ENCODE assay signal across 2 fruit fly cellular contexts in genomic region chrX:15731968-15732367, dm6.
TF ChIP-seq lines count a peak whose summit lies in the region.

Gene CG8191, plus strand, starts transcription at chrX:15732178.

- TF ChIP-seq CTCF in whole organism, embryonic (GFP tag; optimal IDR thresholded peaks at IDR 0.05; lab: Kevin White, UChicago) = no peak

TF ChIP-seq in whole organism, adult, 20 proteins besides CTCF, POLR2A, EP300 and RAD21:
- TF ChIP-seq CG11617 (GFP tag; optimal IDR thresholded peaks at IDR 0.05; lab: Kevin White, UChicago) (no peak), CG1620 (GFP tag; optimal IDR thresholded peaks at IDR 0.05; lab: Kevin White, UChicago) (no peak), cic (GFP tag; optimal IDR thresholded peaks at IDR 0.05; lab: Kevin White, UChicago) (no peak), tj (GFP tag; optimal IDR thresholded peaks at IDR 0.05; lab: Kevin White, UChicago) (no peak), bab1 (GFP tag; optimal IDR thresholded peaks at IDR 0.05; lab: Kevin White, UChicago) (peak; percentile 57)

TF ChIP-seq in whole organism, embryonic, 481 proteins besides CTCF, POLR2A, EP300 and RAD21 (continues in another document):
- no peak for TF ChIP-seq pfk (GFP tag; optimal IDR thresholded peaks at IDR 0.05; lab: Kevin White, UChicago)
- TF ChIP-seq CG34224 (GFP tag; IDR thresholded peaks at IDR 0.05; lab: Robert Waterston, UW; ENCODE audit: partially characterized antibody) = peak; percentile 80
- TF ChIP-seq stc (GFP tag; IDR thresholded peaks at IDR 0.05; lab: Robert Waterston, UW) = no peak
- peak; percentile 72 for TF ChIP-seq CG2116 (GFP tag; optimal IDR thresholded peaks at IDR 0.05; lab: Kevin White, UChicago)
- no peak for TF ChIP-seq CG32767 (GFP tag; IDR thresholded peaks at IDR 0.05; lab: Robert Waterston, UW)
- no peak for TF ChIP-seq chn (GFP tag; optimal IDR thresholded peaks at IDR 0.05; lab: Kevin White, UChicago)
- no peak for TF ChIP-seq onecut (GFP tag; IDR thresholded peaks at IDR 0.05; lab: Robert Waterston, UW)
- TF ChIP-seq tll (GFP tag; optimal IDR thresholded peaks at IDR 0.05; lab: Kevin White, UChicago) = no peak
- TF ChIP-seq CG14965 (GFP tag; optimal IDR thresholded peaks at IDR 0.05; lab: Kevin White, UChicago; ENCODE audit: borderline replicate concordance) = no peak
- no peak for TF ChIP-seq da (GFP tag; optimal IDR thresholded peaks at IDR 0.05; lab: Kevin White, UChicago)
- no peak for TF ChIP-seq CG18262 (tag; optimal IDR thresholded peaks at IDR 0.05; lab: Kevin White, UChicago)
- no peak for TF ChIP-seq CG6175 (GFP tag; IDR thresholded peaks at IDR 0.05; lab: Robert Waterston, UW)
- TF ChIP-seq sr (GFP tag; IDR thresholded peaks at IDR 0.05; lab: Robert Waterston, UW) = no peak
- no peak for TF ChIP-seq Asciz (GFP tag; optimal IDR thresholded peaks at IDR 0.05; lab: Kevin White, UChicago)
- TF ChIP-seq Drgx (GFP tag; IDR thresholded peaks at IDR 0.05; lab: Robert Waterston, UW) = no peak
- TF ChIP-seq fd3F (GFP tag; optimal IDR thresholded peaks at IDR 0.05; lab: Kevin White, UChicago) = no peak
- no peak for TF ChIP-seq CG4617 (GFP tag; optimal IDR thresholded peaks at IDR 0.05; lab: Kevin White, UChicago; ENCODE audit: borderline replicate concordance)
- TF ChIP-seq Elba2 (GFP tag; optimal IDR thresholded peaks at IDR 0.05; lab: Kevin White, UChicago) = no peak
- TF ChIP-seq HLHmδ (GFP tag; optimal IDR thresholded peaks at IDR 0.05; lab: Kevin White, UChicago) = no peak
- TF ChIP-seq MTF-1 (GFP tag; optimal IDR thresholded peaks at IDR 0.05; lab: Kevin White, UChicago; ENCODE audit: borderline replicate concordance) = no peak
- peak; percentile 38; the same call in 2 of the 3 replicates for TF ChIP-seq CG14860 (GFP tag; IDR thresholded peaks at IDR 0.05; lab: Robert Waterston, UW; ENCODE audit: partially characterized antibody)
- no peak for TF ChIP-seq D (optimal IDR thresholded peaks at IDR 0.05; lab: Kevin White, UChicago)
- TF ChIP-seq D (GFP tag; optimal IDR thresholded peaks at IDR 0.05; lab: Kevin White, UChicago) = no peak
- no peak for TF ChIP-seq HmgZ (tag; optimal IDR thresholded peaks at IDR 0.05; lab: Kevin White, UChicago)
- no peak for TF ChIP-seq PHDP (tag; optimal IDR thresholded peaks at IDR 0.05; lab: Kevin White, UChicago)
- peak; percentile 62 for TF ChIP-seq sna (GFP tag; IDR thresholded peaks at IDR 0.05; lab: Robert Waterston, UW; ENCODE audit: partially characterized antibody)
- no peak for TF ChIP-seq Doc2 (GFP tag; IDR thresholded peaks at IDR 0.05; lab: Robert Waterston, UW)
- TF ChIP-seq CG14441 (GFP tag; IDR thresholded peaks at IDR 0.05; lab: Robert Waterston, UW) = no peak
- TF ChIP-seq CG16779 (GFP tag; IDR thresholded peaks at IDR 0.05; lab: Robert Waterston, UW) = no peak
- TF ChIP-seq CG2889 (GFP tag; IDR thresholded peaks at IDR 0.05; lab: Robert Waterston, UW) = no peak
- TF ChIP-seq Deaf1 (tag; optimal IDR thresholded peaks at IDR 0.05; lab: Kevin White, UChicago) = no peak
- no peak for TF ChIP-seq nmo (GFP tag; optimal IDR thresholded peaks at IDR 0.05; lab: Kevin White, UChicago)
- TF ChIP-seq CG6791 (GFP tag; IDR thresholded peaks at IDR 0.05; lab: Robert Waterston, UW; ENCODE audit: partially characterized antibody) = peak; percentile 86
- TF ChIP-seq Hmx (GFP tag; optimal IDR thresholded peaks at IDR 0.05; lab: Kevin White, UChicago) = no peak
- no peak for TF ChIP-seq CG10209 (GFP tag; optimal IDR thresholded peaks at IDR 0.05; lab: Kevin White, UChicago)
- no peak for TF ChIP-seq CG3726 (GFP tag; IDR thresholded peaks at IDR 0.05; lab: Robert Waterston, UW)
- TF ChIP-seq Dp (GFP tag; optimal IDR thresholded peaks at IDR 0.05; lab: Kevin White, UChicago) = peak; percentile 85
- no peak for TF ChIP-seq CG31388 (GFP tag; optimal IDR thresholded peaks at IDR 0.05; lab: Kevin White, UChicago)
- no peak for TF ChIP-seq E2f1 (GFP tag; IDR thresholded peaks at IDR 0.05; lab: Robert Waterston, UW)
- TF ChIP-seq Dfd (GFP tag; optimal IDR thresholded peaks at IDR 0.05; lab: Kevin White, UChicago) = no peak
- TF ChIP-seq CG34422 (GFP tag; IDR thresholded peaks at IDR 0.05; lab: Robert Waterston, UW) = no peak; the same call in 2 of the 3 replicates
- peak; percentile 90; the same call in 3 of the 4 replicates for TF ChIP-seq chinmo (GFP tag; IDR thresholded peaks at IDR 0.05; lab: Robert Waterston, UW; ENCODE audit: partially characterized antibody)
- no peak for TF ChIP-seq Meics (GFP tag; optimal IDR thresholded peaks at IDR 0.05; lab: Kevin White, UChicago)
- TF ChIP-seq B-H2 (GFP tag; optimal IDR thresholded peaks at IDR 0.05; lab: Kevin White, UChicago) = no peak
- TF ChIP-seq eyg (GFP tag; optimal IDR thresholded peaks at IDR 0.05; lab: Kevin White, UChicago) = no peak
- no peak for TF ChIP-seq jumu (GFP tag; optimal IDR thresholded peaks at IDR 0.05; lab: Kevin White, UChicago)
- TF ChIP-seq CG7963 (GFP tag; IDR thresholded peaks at IDR 0.05; lab: Robert Waterston, UW; ENCODE audit: partially characterized antibody) = peak; percentile 61; the same call in 1 of the 3 replicates
- no peak for TF ChIP-seq trh (GFP tag; optimal IDR thresholded peaks at IDR 0.05; lab: Kevin White, UChicago)
- TF ChIP-seq CG8765 (GFP tag; IDR thresholded peaks at IDR 0.05; lab: Robert Waterston, UW) = no peak
- TF ChIP-seq CG14710 (tag; optimal IDR thresholded peaks at IDR 0.05; lab: Kevin White, UChicago) = no peak
- no peak for TF ChIP-seq emc (GFP tag; optimal IDR thresholded peaks at IDR 0.05; lab: Kevin White, UChicago)
- no peak for TF ChIP-seq CG33557 (GFP tag; optimal IDR thresholded peaks at IDR 0.05; lab: Kevin White, UChicago)
- no peak for TF ChIP-seq tx (GFP tag; optimal IDR thresholded peaks at IDR 0.05; lab: Kevin White, UChicago)
- no peak for TF ChIP-seq CG12219 (GFP tag; optimal IDR thresholded peaks at IDR 0.05; lab: Kevin White, UChicago)
- no peak for TF ChIP-seq tgo (GFP tag; IDR thresholded peaks at IDR 0.05; lab: Robert Waterston, UW)
- TF ChIP-seq CG9727 (GFP tag; optimal IDR thresholded peaks at IDR 0.05; lab: Kevin White, UChicago) = no peak
- TF ChIP-seq zf30C (GFP tag; optimal IDR thresholded peaks at IDR 0.05; lab: Kevin White, UChicago) = no peak
- TF ChIP-seq ttk (GFP tag; IDR thresholded peaks at IDR 0.05; lab: Robert Waterston, UW) = no peak
- no peak for TF ChIP-seq Aef1 (GFP tag; IDR thresholded peaks at IDR 0.05; lab: Robert Waterston, UW)
- no peak for TF ChIP-seq CG6854 (GFP tag; optimal IDR thresholded peaks at IDR 0.05; lab: Kevin White, UChicago)
- no peak for TF ChIP-seq zfh1 (GFP tag; IDR thresholded peaks at IDR 0.05; lab: Robert Waterston, UW)
- TF ChIP-seq Hr39 (optimal IDR thresholded peaks at IDR 0.05; lab: Kevin White, UChicago) = no peak
- no peak for TF ChIP-seq BtbVII (GFP tag; optimal IDR thresholded peaks at IDR 0.05; lab: Kevin White, UChicago)
- TF ChIP-seq CG4707 (GFP tag; optimal IDR thresholded peaks at IDR 0.05; lab: Kevin White, UChicago) = no peak
- peak; percentile 6 for TF ChIP-seq CG17829 (tag; optimal IDR thresholded peaks at IDR 0.05; lab: Kevin White, UChicago)
- TF ChIP-seq hb (GFP tag; IDR thresholded peaks at IDR 0.05; lab: Robert Waterston, UW; ENCODE audit: partially characterized antibody) = peak; percentile 59; the same call in 1 of the 3 replicates
- no peak for TF ChIP-seq gem (tag; optimal IDR thresholded peaks at IDR 0.05; lab: Kevin White, UChicago)
- TF ChIP-seq Myb (GFP tag; optimal IDR thresholded peaks at IDR 0.05; lab: Kevin White, UChicago) = peak; percentile 34
- peak; percentile 77 for TF ChIP-seq CG13287 (GFP tag; IDR thresholded peaks at IDR 0.05; lab: Robert Waterston, UW; ENCODE audit: partially characterized antibody)
- no peak for TF ChIP-seq aop (GFP tag; IDR thresholded peaks at IDR 0.05; lab: Robert Waterston, UW)
- no peak for TF ChIP-seq CG18619 (GFP tag; optimal IDR thresholded peaks at IDR 0.05; lab: Kevin White, UChicago)
- TF ChIP-seq bab2 (GFP tag; optimal IDR thresholded peaks at IDR 0.05; lab: Kevin White, UChicago) = no peak
- TF ChIP-seq Mrtf (GFP tag; IDR thresholded peaks at IDR 0.05; lab: Robert Waterston, UW) = no peak
- TF ChIP-seq CG4820 (GFP tag; optimal IDR thresholded peaks at IDR 0.05; lab: Kevin White, UChicago) = no peak
- TF ChIP-seq Blimp-1 (GFP tag; optimal IDR thresholded peaks at IDR 0.05; lab: Kevin White, UChicago) = no peak
- no peak for TF ChIP-seq Rfx (GFP tag; IDR thresholded peaks at IDR 0.05; lab: Robert Waterston, UW)
- TF ChIP-seq Gsc (GFP tag; IDR thresholded peaks at IDR 0.05; lab: Robert Waterston, UW) = no peak
- no peak for TF ChIP-seq Lhr (GFP tag; optimal IDR thresholded peaks at IDR 0.05; lab: Kevin White, UChicago)
- no peak for TF ChIP-seq en (GFP tag; optimal IDR thresholded peaks at IDR 0.05; lab: Kevin White, UChicago)
- TF ChIP-seq CG7745 (tag; optimal IDR thresholded peaks at IDR 0.05; lab: Kevin White, UChicago) = no peak
- no peak for TF ChIP-seq scrt (GFP tag; optimal IDR thresholded peaks at IDR 0.05; lab: Kevin White, UChicago)
- TF ChIP-seq CG3407 (GFP tag; optimal IDR thresholded peaks at IDR 0.05; lab: Kevin White, UChicago) = no peak
- TF ChIP-seq Oaz (GFP tag; IDR thresholded peaks at IDR 0.05; lab: Robert Waterston, UW) = no peak
- TF ChIP-seq Hey (tag; optimal IDR thresholded peaks at IDR 0.05; lab: Kevin White, UChicago) = no peak
- TF ChIP-seq hkb (optimal IDR thresholded peaks at IDR 0.05; lab: Kevin White, UChicago) = no peak
- no peak for TF ChIP-seq hkb (GFP tag; IDR thresholded peaks at IDR 0.05; lab: Robert Waterston, UW)
- no peak for TF ChIP-seq CG32772 (GFP tag; IDR thresholded peaks at IDR 0.05; lab: Robert Waterston, UW)
- TF ChIP-seq CG4282 (GFP tag; optimal IDR thresholded peaks at IDR 0.05; lab: Kevin White, UChicago) = no peak
- no peak for TF ChIP-seq dati (GFP tag; IDR thresholded peaks at IDR 0.05; lab: Robert Waterston, UW)
- TF ChIP-seq CG10959 (GFP tag; IDR thresholded peaks at IDR 0.05; lab: Robert Waterston, UW) = no peak
